Fruit fly (Drosophila melanogaster) whole organism, embryonic: Measurements from ENCODE around the gene mdu.

Experiments used
- Atf6 ChIP-seq: fragments of 200-800 bp; sonication (Bioruptor generic); IDR thresholded peaks from 2 replicates; pipeline ENCODE4 v1.3.6; 2022; ENCODE audit warnings: missing biosample characterization, missing genetic modification characterization
- CG10431 ChIP-seq: fragments of 200-800 bp; sonication (Bioruptor generic); optimal IDR thresholded peaks from 3 replicates; lab custom pipeline; 2018; ENCODE audit warnings: missing biosample characterization, mild to moderate bottlenecking, missing genetic modification characterization
- CG14965 ChIP-seq: fragments of 200-800 bp; sonication (Bioruptor generic); optimal IDR thresholded peaks from 2 replicates; lab custom pipeline; 2016; ENCODE audit warnings: missing biosample characterization, missing genetic modification characterization, borderline replicate concordance
- CG15479 ChIP-seq: fragments of 200-800 bp; sonication (Bioruptor generic); optimal IDR thresholded peaks from 3 replicates; lab custom pipeline; 2019; ENCODE audit warnings: missing biosample characterization, mild to moderate bottlenecking, missing genetic modification characterization, moderate library complexity
- CG15601 ChIP-seq: fragments of 200-800 bp; sonication (Bioruptor generic); optimal IDR thresholded peaks from 3 replicates; lab custom pipeline; 2019; ENCODE audit warnings: missing biosample characterization, mild to moderate bottlenecking, missing genetic modification characterization, moderate library complexity
- CG17385 ChIP-seq: fragments of 200-800 bp; sonication (Bioruptor generic); optimal IDR thresholded peaks from 3 replicates; lab custom pipeline; 2018; ENCODE audit warnings: missing biosample characterization, mild to moderate bottlenecking, missing genetic modification characterization
- CG2712 ChIP-seq: fragments of 200-800 bp; optimal IDR thresholded peaks from 3 replicates; lab custom pipeline; 2019; ENCODE audit warnings: missing biosample characterization, mild to moderate bottlenecking, missing genetic modification characterization, moderate library complexity
- CG3281 ChIP-seq: fragments of 200-800 bp; sonication (Bioruptor generic); optimal IDR thresholded peaks from 3 replicates; lab custom pipeline; 2017; ENCODE audit warnings: missing biosample characterization, mild to moderate bottlenecking, missing genetic modification characterization
- CG6854 ChIP-seq: fragments of 200-800 bp; sonication (Bioruptor generic); optimal IDR thresholded peaks from 3 replicates; lab custom pipeline; 2017; ENCODE audit warnings: missing biosample characterization, mild to moderate bottlenecking, missing genetic modification characterization
- CG7928 ChIP-seq: fragments of 200-800 bp; sonication (Bioruptor generic); optimal IDR thresholded peaks from 2 replicates; lab custom pipeline; 2017; ENCODE audit warnings: missing biosample characterization, mild to moderate bottlenecking, missing genetic modification characterization
- CG8290 ChIP-seq, 3 experiments: fragments of 200-800 bp; sonication (Bioruptor generic); optimal IDR thresholded peaks; 2 replicates each; lab custom pipeline; 2016 to 2019; ENCODE audit warnings: missing biosample characterization in 3 of 3, missing genetic modification characterization in 3 of 3, mild to moderate bottlenecking in 2 of 3, moderate library complexity in 1 of 3
- CG8388 ChIP-seq: fragments of 200-800 bp; sonication (Bioruptor generic); optimal IDR thresholded peaks from 2 replicates; lab custom pipeline; 2019; ENCODE audit warnings: missing biosample characterization, mild to moderate bottlenecking, missing genetic modification characterization, moderate library complexity
- CG9797 ChIP-seq: fragments of 200-800 bp; sonication (Bioruptor generic); optimal IDR thresholded peaks from 3 replicates; lab custom pipeline; 2018; ENCODE audit warnings: missing biosample characterization, mild to moderate bottlenecking, missing genetic modification characterization
- Chrac-16 ChIP-seq: fragments of 200-800 bp; sonication (Bioruptor generic); optimal IDR thresholded peaks from 3 replicates; lab custom pipeline; 2016; ENCODE audit warnings: missing biosample characterization, missing genetic modification characterization
- Dip3 ChIP-seq: fragments of 200-800 bp; sonication (Bioruptor generic); optimal IDR thresholded peaks from 3 replicates; lab custom pipeline; 2016; ENCODE audit warnings: missing biosample characterization, missing genetic modification characterization
- Doc3 ChIP-seq: fragments of 200-800 bp; sonication (Bioruptor generic); IDR thresholded peaks from 3 replicates; pipeline ENCODE4 v1.3.6; 2022; ENCODE audit warnings: missing biosample characterization, missing genetic modification characterization; ENCODE audit not compliant: partially characterized antibody
- HLH4C ChIP-seq: fragments of 200-800 bp; sonication (Bioruptor generic); IDR thresholded peaks from 3 replicates; pipeline ENCODE4 v1.3.6; 2022; ENCODE audit warnings: missing biosample characterization, missing genetic modification characterization; ENCODE audit not compliant: partially characterized antibody
- HmgD ChIP-seq: fragments of 200-800 bp; sonication (Bioruptor generic); optimal IDR thresholded peaks from 3 replicates; lab custom pipeline; 2016; ENCODE audit warnings: missing biosample characterization, missing genetic modification characterization
- Jarid2 ChIP-seq: fragments of 200-800 bp; sonication (Bioruptor generic); optimal IDR thresholded peaks from 3 replicates; lab custom pipeline; 2017; ENCODE audit warnings: mild to moderate bottlenecking, missing biosample characterization, missing genetic modification reagents, missing genetic modification characterization
- Six4 ChIP-seq: fragments of 200-800 bp; sonication (Bioruptor generic); optimal IDR thresholded peaks from 2 replicates; lab custom pipeline; 2016; ENCODE audit warnings: missing biosample characterization, missing genetic modification characterization
- Sox100B ChIP-seq: fragments of 200-800 bp; sonication (Bioruptor generic); optimal IDR thresholded peaks from 3 replicates; lab custom pipeline; 2018; ENCODE audit warnings: missing biosample characterization, mild to moderate bottlenecking, missing genetic modification characterization
- Stat92E ChIP-seq, 3 experiments: fragments of >200 bp in 2 of 3; fragments of 200-800 bp in 1 of 3; sonication (Bioruptor generic) in 1 of 3; optimal IDR thresholded peaks; 2 replicates each; lab custom pipeline; 2017 to 2019; ENCODE audit warnings: missing biosample characterization in 3 of 3, missing genetic modification characterization in 3 of 3, mild to moderate bottlenecking in 1 of 3, moderate library complexity in 1 of 3
- Usf ChIP-seq: fragments of 200-800 bp; sonication (Bioruptor generic); optimal IDR thresholded peaks from 2 replicates; lab custom pipeline; 2017; ENCODE audit warnings: missing genotype, missing biosample characterization, missing genetic modification characterization
- Xbp1 ChIP-seq: fragments of 200-800 bp; sonication (Bioruptor generic); optimal IDR thresholded peaks from 3 replicates; lab custom pipeline; 2016; ENCODE audit warnings: missing biosample characterization, mild to moderate bottlenecking, missing genetic modification characterization
- ac ChIP-seq: fragments of 200-800 bp; sonication (Bioruptor generic); optimal IDR thresholded peaks from 3 replicates; lab custom pipeline; 2017; ENCODE audit warnings: missing biosample characterization, mild to moderate bottlenecking, missing genetic modification characterization
- br ChIP-seq: fragments of >200 bp; optimal IDR thresholded peaks from 2 replicates; lab custom pipeline; 2017
- ci ChIP-seq: fragments of 200-800 bp; sonication (Bioruptor generic); IDR thresholded peaks from 3 replicates; pipeline ENCODE4 v1.3.6; 2022; ENCODE audit warnings: missing biosample characterization, missing genetic modification characterization
- croc ChIP-seq: fragments of 200-800 bp; sonication (Bioruptor generic); conservative IDR thresholded peaks from 3 replicates; pipeline ENCODE4 v1.3.6; 2022; ENCODE audit warnings: missing biosample characterization, missing genetic modification characterization
- danr ChIP-seq: fragments of 200-800 bp; sonication (Bioruptor generic); IDR thresholded peaks from 2 replicates; pipeline ENCODE4 v1.3.6; 2022; ENCODE audit warnings: missing biosample characterization, missing genetic modification characterization
- dmrt99B ChIP-seq: fragments of 200-800 bp; sonication (Bioruptor generic); optimal IDR thresholded peaks from 2 replicates; lab custom pipeline; 2018; ENCODE audit warnings: missing biosample characterization, mild to moderate bottlenecking, missing genetic modification characterization, moderate library complexity
- fd3F ChIP-seq: fragments of 200-800 bp; sonication (Bioruptor generic); optimal IDR thresholded peaks from 2 replicates; lab custom pipeline; 2018; ENCODE audit warnings: missing biosample characterization, mild to moderate bottlenecking, missing genetic modification characterization, moderate library complexity
- fru ChIP-seq: fragments of >200 bp; optimal IDR thresholded peaks from 2 replicates; lab custom pipeline; 2017
- gfzf ChIP-seq: fragments of 200-800 bp; sonication (Bioruptor generic); optimal IDR thresholded peaks from 2 replicates; lab custom pipeline; 2016; ENCODE audit warnings: missing biosample characterization, mild to moderate bottlenecking, missing genetic modification characterization, moderate library complexity
- gsb ChIP-seq: fragments of 200-800 bp; sonication (Bioruptor generic); IDR thresholded peaks from 2 replicates; pipeline ENCODE4 v1.3.6; 2022; ENCODE audit warnings: missing biosample characterization, missing genetic modification characterization
- insv ChIP-seq, 2 experiments: fragments of 200-800 bp; sonication (Bioruptor generic); optimal IDR thresholded peaks; 3 replicates each; lab custom pipeline; 2016 to 2018; ENCODE audit warnings: missing biosample characterization in 2 of 2, missing genetic modification characterization in 2 of 2
- lov ChIP-seq, 2 experiments: fragments of 200-800 bp in 1 of 2; fragments of >200 bp in 1 of 2; sonication (Bioruptor generic) in 1 of 2; IDR thresholded peaks in 1 of 2; optimal IDR thresholded peaks in 1 of 2; 2 replicates in 1 of 2; 3 replicates in 1 of 2; pipeline versions ENCODE4 v1.3.6 to Lab custom; 2017 to 2022; ENCODE audit warnings: missing biosample characterization in 1 of 2, missing genetic modification characterization in 1 of 2
- nau ChIP-seq: fragments of 200-800 bp; sonication (Bioruptor generic); optimal IDR thresholded peaks from 3 replicates; lab custom pipeline; 2017; ENCODE audit warnings: missing biosample characterization, mild to moderate bottlenecking, missing genetic modification characterization, missing genetic modification reagents
- org-1 ChIP-seq: fragments of 200-800 bp; sonication (Bioruptor generic); optimal IDR thresholded peaks from 2 replicates; lab custom pipeline; 2017; ENCODE audit warnings: missing biosample characterization, missing genetic modification characterization
- phol ChIP-seq: fragments of 200-800 bp; sonication (Bioruptor generic); optimal IDR thresholded peaks from 3 replicates; lab custom pipeline; 2018; ENCODE audit warnings: missing biosample characterization, mild to moderate bottlenecking, missing genetic modification characterization, moderate library complexity
- pros ChIP-seq: fragments of 200-800 bp; sonication (Bioruptor generic); optimal IDR thresholded peaks from 3 replicates; lab custom pipeline; 2019; ENCODE audit warnings: missing biosample characterization, mild to moderate bottlenecking, missing genetic modification characterization, moderate library complexity
- repo ChIP-seq: fragments of 200-800 bp; sonication (Bioruptor generic); optimal IDR thresholded peaks from 2 replicates; lab custom pipeline; 2016; ENCODE audit warnings: missing biosample characterization, missing genetic modification characterization
- tgo ChIP-seq: fragments of 200-800 bp; sonication (Bioruptor generic); IDR thresholded peaks from 3 replicates; pipeline ENCODE4 v1.3.6; 2022; ENCODE audit warnings: missing biosample characterization, missing genetic modification characterization
- vnd ChIP-seq: fragments of 200-800 bp; sonication (Bioruptor generic); IDR thresholded peaks from 3 replicates; pipeline ENCODE4 v1.3.6; 2022; ENCODE audit warnings: missing biosample characterization, missing genetic modification characterization; ENCODE audit not compliant: partially characterized antibody
- vvl ChIP-seq: fragments of 200-800 bp; sonication (Bioruptor generic); IDR thresholded peaks from 2 replicates; pipeline ENCODE4 v1.3.6; 2022; ENCODE audit warnings: missing biosample characterization, missing genetic modification characterization
- wek ChIP-seq: fragments of 200-800 bp; sonication (Bioruptor generic); optimal IDR thresholded peaks from 3 replicates; lab custom pipeline; 2018; ENCODE audit warnings: missing biosample characterization, mild to moderate bottlenecking, missing genetic modification characterization, moderate library complexity

mdu gene

dm6 chrX:12480282-12480681, 16.7 kb upstream of the mdu start (continued):
- TF ChIP-seq Usf (GFP tag; lab: Kevin White, UChicago) (no peak), HmgD (GFP tag; lab: Kevin White, UChicago) (no peak), phol (tag; lab: Kevin White, UChicago) (no peak), org-1 (GFP tag; lab: Kevin White, UChicago) (peak; percentile 27), ci (peak; percentile 36; the same call in 1 of the 3 replicates), danr (GFP tag; lab: Robert Waterston, UW) (no peak), Stat92E (GFP tag; optimal IDR thresholded peaks at IDR 0.05; lab: Kevin White, UChicago) (no peak), Jarid2 (no peak), vnd (GFP tag; lab: Robert Waterston, UW) (no peak), CG8290 (GFP tag; optimal IDR thresholded peaks at IDR 0.05; lab: Kevin White, UChicago) (no peak), CG8290 (tag; optimal IDR thresholded peaks at IDR 0.05; lab: Kevin White, UChicago) (peak in 1 of 2 experiments; percentile 14), repo (GFP tag; lab: Kevin White, UChicago) (no peak), Chrac-16 (no peak), tgo (GFP tag; lab: Robert Waterston, UW) (no peak), Atf6 (GFP tag; lab: Robert Waterston, UW) (no peak), wek (GFP tag; lab: Kevin White, UChicago) (no peak), CG17385 (GFP tag; lab: Kevin White, UChicago) (peak; percentile 17), pros (GFP tag; lab: Kevin White, UChicago) (no peak), CG15479 (GFP tag; lab: Kevin White, UChicago) (no peak), vvl (GFP tag; lab: Robert Waterston, UW) (no peak), Sox100B (GFP tag; lab: Kevin White, UChicago) (peak; percentile 45), Six4 (GFP tag; lab: Kevin White, UChicago) (no peak), Dip3 (GFP tag; lab: Kevin White, UChicago) (no peak), br (no peak), CG14965 (GFP tag; lab: Kevin White, UChicago) (no peak), nau (no peak), lov (optimal IDR thresholded peaks at IDR 0.05; lab: Kevin White, UChicago) (no peak), lov (GFP tag; IDR thresholded peaks at IDR 0.05; lab: Robert Waterston, UW) (no peak), fru (lab: Kevin White, UChicago) (no peak), CG3281 (GFP tag; lab: Kevin White, UChicago) (peak; percentile 2), CG8388 (GFP tag; lab: Kevin White, UChicago) (no peak), fd3F (GFP tag; lab: Kevin White, UChicago) (no peak), CG9797 (GFP tag; lab: Kevin White, UChicago) (no peak), dmrt99B (tag; lab: Kevin White, UChicago) (peak; percentile 26), HLH4C (GFP tag; lab: Robert Waterston, UW) (no peak), croc (no peak), CG7928 (GFP tag; lab: Kevin White, UChicago) (no peak), insv (GFP tag; optimal IDR thresholded peaks at IDR 0.05; lab: Kevin White, UChicago) (no peak), CG10431 (GFP tag; lab: Kevin White, UChicago) (no peak), gfzf (GFP tag; lab: Kevin White, UChicago) (no peak), Doc3 (GFP tag; lab: Robert Waterston, UW) (no peak), gsb (GFP tag; lab: Robert Waterston, UW) (no peak), Xbp1 (GFP tag; lab: Kevin White, UChicago) (peak; percentile 7), CG15601 (peak; percentile 18), ac (GFP tag; lab: Kevin White, UChicago) (no peak), CG6854 (no peak), CG2712 (peak; percentile 35)
